Worm (Caenorhabditis elegans): ENCODE measurements around the gene R10E4.6.

- no peak for TF ChIP-seq nhr-90 (tag; optimal IDR thresholded peaks at IDR 0.05; ENCODE audit: poor library complexity)
- no peak for TF ChIP-seq aly-2 (tag; optimal IDR thresholded peaks at IDR 0.05)
- no peak for TF ChIP-seq irx-1 (tag; optimal IDR thresholded peaks at IDR 0.05)
- TF ChIP-seq nhr-237 (tag; optimal IDR thresholded peaks at IDR 0.05), result no peak
- TF ChIP-seq lsy-2 (tag; optimal IDR thresholded peaks at IDR 0.05), result no peak
- TF ChIP-seq elt-3 (tag; optimal IDR thresholded peaks at IDR 0.05), result no peak
- no peak for TF ChIP-seq vab-15 (tag; optimal IDR thresholded peaks at IDR 0.05)
- TF ChIP-seq nhr-77 (tag; optimal IDR thresholded peaks at IDR 0.05), result no peak
- no peak for TF ChIP-seq egl-13 (tag; optimal IDR thresholded peaks at IDR 0.05)
- no peak for TF ChIP-seq aha-1 (tag; optimal IDR thresholded peaks at IDR 0.05)
- no peak for TF ChIP-seq unc-62 (GFP tag; optimal IDR thresholded peaks at IDR 0.05)
These were observed at the start of gene R10E4.6 for ce11 chrIII:4293108-4293507.
